Worm (Caenorhabditis elegans) whole organism, late embryonic: Measurements from ENCODE around the gene nspb-1.

Source experiments
- C08G9.2 ChIP-seq: sonication (generic microtip); optimal IDR thresholded peaks from 2 replicates; lab custom pipeline; 2016; ENCODE audit warnings: mild to moderate bottlenecking, missing genetic modification characterization, moderate library complexity, missing compliant biosample characterization
- T23F11.4 ChIP-seq: fragments of 200-800 bp; sonication (Bioruptor generic); optimal IDR thresholded peaks from 2 replicates; lab custom pipeline; 2018; ENCODE audit warnings: mild to moderate bottlenecking, missing genetic modification characterization, missing compliant biosample characterization
- Y22D7AL.16 ChIP-seq: sonication (generic microtip); optimal IDR thresholded peaks from 2 replicates; lab custom pipeline; 2016; ENCODE audit warnings: missing genetic modification characterization, missing compliant biosample characterization
- ahr-1 ChIP-seq: sonication (generic microtip); optimal IDR thresholded peaks from 2 replicates; lab custom pipeline; 2016; ENCODE audit warnings: missing genetic modification characterization, missing compliant biosample characterization
- ceh-14 ChIP-seq: sonication (generic microtip); optimal IDR thresholded peaks from 2 replicates; lab custom pipeline; 2016; ENCODE audit warnings: missing genotype, missing genetic modification characterization, missing compliant biosample characterization
- ceh-18 ChIP-seq: sonication (generic microtip); optimal IDR thresholded peaks from 2 replicates; lab custom pipeline; 2016; ENCODE audit warnings: missing genetic modification characterization, missing compliant biosample characterization
- ceh-2 ChIP-seq: sonication (generic microtip); optimal IDR thresholded peaks from 2 replicates; lab custom pipeline; 2016; ENCODE audit warnings: missing genotype, missing genetic modification characterization, missing compliant biosample characterization
- ceh-22 ChIP-seq: sonication (generic microtip); optimal IDR thresholded peaks from 2 replicates; lab custom pipeline; 2017; ENCODE audit warnings: missing biosample characterization, missing genetic modification characterization
- ceh-30 ChIP-seq: fragments of 150-350 bp; optimal IDR thresholded peaks from 2 replicates; lab custom pipeline; 2014; ENCODE audit warnings: missing biosample characterization, missing genetic modification characterization
- ceh-31 ChIP-seq: sonication (generic microtip); optimal IDR thresholded peaks from 2 replicates; lab custom pipeline; 2016; ENCODE audit warnings: missing genetic modification characterization, missing compliant biosample characterization
- ceh-34 ChIP-seq: sonication (generic microtip); optimal IDR thresholded peaks from 2 replicates; lab custom pipeline; 2016; ENCODE audit warnings: mild to moderate bottlenecking, missing genetic modification characterization, missing compliant biosample characterization
- ceh-45 ChIP-seq: fragments of 200-800 bp; sonication (Bioruptor generic); IDR thresholded peaks from 2 replicates; pipeline ENCODE4 v1.3.6; 2022; ENCODE audit warnings: missing genetic modification reagents, missing genetic modification characterization, missing compliant biosample characterization
- ceh-48 ChIP-seq: sonication (generic microtip); optimal IDR thresholded peaks from 2 replicates; lab custom pipeline; 2016; ENCODE audit warnings: missing genetic modification characterization, inconsistent platforms, missing compliant biosample characterization
- ceh-9 ChIP-seq: sonication (generic microtip); optimal IDR thresholded peaks from 2 replicates; lab custom pipeline; 2016; ENCODE audit warnings: mild to moderate bottlenecking, missing genetic modification characterization, inconsistent platforms, missing compliant biosample characterization
- dmd-4 ChIP-seq: sonication (generic microtip); optimal IDR thresholded peaks from 2 replicates; lab custom pipeline; 2016; ENCODE audit warnings: borderline replicate concordance, missing genetic modification characterization, missing compliant biosample characterization
- elt-2 ChIP-seq: sonication (generic microtip); optimal IDR thresholded peaks from 2 replicates; lab custom pipeline; 2016; ENCODE audit warnings: missing genetic modification reagents, missing genetic modification characterization, missing compliant biosample characterization
- elt-4 ChIP-seq: sonication (generic microtip); optimal IDR thresholded peaks from 2 replicates; lab custom pipeline; 2016; ENCODE audit warnings: missing genetic modification characterization, missing compliant biosample characterization
- ets-4 ChIP-seq: sonication (generic microtip); optimal IDR thresholded peaks from 2 replicates; lab custom pipeline; 2016; ENCODE audit warnings: missing genetic modification characterization, missing compliant biosample characterization
- fkh-10 ChIP-seq: fragments of 150-350 bp; optimal IDR thresholded peaks from 2 replicates; lab custom pipeline; 2014; ENCODE audit warnings: missing biosample characterization, missing genetic modification reagents, missing genetic modification characterization
- fkh-6 ChIP-seq: sonication (generic microtip); optimal IDR thresholded peaks from 2 replicates; lab custom pipeline; 2016; ENCODE audit warnings: missing genetic modification characterization, missing compliant biosample characterization
- hlh-13 ChIP-seq: fragments of 200-800 bp; sonication (Bioruptor generic); optimal IDR thresholded peaks from 2 replicates; lab custom pipeline; 2018; ENCODE audit warnings: mild to moderate bottlenecking, missing genetic modification characterization, missing compliant biosample characterization
- hlh-15 ChIP-seq: sonication (generic microtip); optimal IDR thresholded peaks from 2 replicates; lab custom pipeline; 2016; ENCODE audit warnings: missing genetic modification characterization, missing compliant biosample characterization
- hlh-30 ChIP-seq: sonication (generic microtip); optimal IDR thresholded peaks from 2 replicates; lab custom pipeline; 2017; ENCODE audit warnings: antibody characterized with exemption, missing genetic modification characterization, missing compliant biosample characterization; ENCODE audit not compliant: insufficient read depth
- hlh-8 ChIP-seq: sonication (generic microtip); optimal IDR thresholded peaks from 2 replicates; lab custom pipeline; 2016; ENCODE audit warnings: missing genotype, missing genetic modification characterization, missing compliant biosample characterization
- lim-6 ChIP-seq: sonication (generic microtip); optimal IDR thresholded peaks from 2 replicates; lab custom pipeline; 2016; ENCODE audit warnings: missing genetic modification characterization, missing compliant biosample characterization
- lin-11 ChIP-seq: fragments of 200-800 bp; sonication (Bioruptor generic); optimal IDR thresholded peaks from 2 replicates; lab custom pipeline; 2018; ENCODE audit warnings: mild to moderate bottlenecking, missing genetic modification characterization, missing compliant biosample characterization
- mec-3 ChIP-seq: sonication (generic microtip); optimal IDR thresholded peaks from 2 replicates; lab custom pipeline; 2016; ENCODE audit warnings: borderline replicate concordance, missing genetic modification characterization, missing compliant biosample characterization
- nfya-1 ChIP-seq: sonication (generic microtip); optimal IDR thresholded peaks from 2 replicates; lab custom pipeline; 2017; ENCODE audit warnings: missing genetic modification characterization, mild to moderate bottlenecking, missing compliant biosample characterization, antibody characterized with exemption, moderate library complexity
- npax-4 ChIP-seq: sonication (generic microtip); optimal IDR thresholded peaks from 2 replicates; lab custom pipeline; 2016; ENCODE audit warnings: missing genetic modification characterization, missing compliant biosample characterization
- odd-2 ChIP-seq: sonication (generic microtip); optimal IDR thresholded peaks from 2 replicates; lab custom pipeline; 2017; ENCODE audit warnings: antibody characterized with exemption, mild to moderate bottlenecking, missing genetic modification characterization, missing compliant biosample characterization
- pag-3 ChIP-seq: sonication (generic microtip); optimal IDR thresholded peaks from 2 replicates; lab custom pipeline; 2016; ENCODE audit warnings: missing compliant biosample characterization, missing genetic modification characterization, borderline replicate concordance
- pat-9 ChIP-seq: fragments of 200-800 bp; sonication (Bioruptor generic); optimal IDR thresholded peaks from 2 replicates; lab custom pipeline; 2018; ENCODE audit warnings: mild to moderate bottlenecking, missing genetic modification characterization, moderate library complexity, missing compliant biosample characterization
- pax-1 ChIP-seq: fragments of 150-350 bp; optimal IDR thresholded peaks from 2 replicates; lab custom pipeline; 2014; ENCODE audit warnings: missing biosample characterization, missing genetic modification characterization
- pha-2 ChIP-seq: sonication (generic microtip); optimal IDR thresholded peaks from 2 replicates; lab custom pipeline; 2017; ENCODE audit warnings: mild to moderate bottlenecking, missing genetic modification characterization, missing compliant biosample characterization
- pqm-1 ChIP-seq: sonication (generic microtip); optimal IDR thresholded peaks from 2 replicates; lab custom pipeline; 2016; ENCODE audit warnings: missing genetic modification characterization, missing compliant biosample characterization
- ref-2 ChIP-seq: sonication (generic microtip); optimal IDR thresholded peaks from 2 replicates; lab custom pipeline; 2016; ENCODE audit warnings: missing genetic modification characterization, missing compliant biosample characterization
- rnt-1 ChIP-seq: sonication (generic microtip); optimal IDR thresholded peaks from 2 replicates; lab custom pipeline; 2016; ENCODE audit warnings: missing genetic modification characterization, missing compliant biosample characterization
- sdc-2 ChIP-seq: sonication (generic microtip); optimal IDR thresholded peaks from 2 replicates; lab custom pipeline; 2016; ENCODE audit warnings: missing genotype, missing genetic modification characterization, missing compliant biosample characterization
- sox-2 ChIP-seq: fragments of 200-800 bp; sonication (Bioruptor generic); IDR thresholded peaks from 2 replicates; pipeline ENCODE4 v1.3.6; 2022; ENCODE audit warnings: missing genetic modification reagents, missing genetic modification characterization, missing compliant biosample characterization
- sox-4 ChIP-seq: sonication (generic microtip); optimal IDR thresholded peaks from 2 replicates; lab custom pipeline; 2017; ENCODE audit warnings: mild to moderate bottlenecking, missing genetic modification characterization, inconsistent platforms, missing compliant biosample characterization
- syd-9 ChIP-seq: sonication (generic microtip); optimal IDR thresholded peaks from 2 replicates; lab custom pipeline; 2016; ENCODE audit warnings: mild to moderate bottlenecking, missing genetic modification characterization, moderate library complexity, missing compliant biosample characterization
- tbx-2 ChIP-seq: sonication (generic microtip); optimal IDR thresholded peaks from 2 replicates; lab custom pipeline; 2016; ENCODE audit warnings: missing genetic modification characterization, missing compliant biosample characterization
- tbx-7 ChIP-seq: sonication (generic microtip); optimal IDR thresholded peaks from 2 replicates; lab custom pipeline; 2016; ENCODE audit warnings: missing genotype, missing genetic modification characterization, missing compliant biosample characterization
- ttx-3 ChIP-seq: sonication (generic microtip); optimal IDR thresholded peaks from 2 replicates; lab custom pipeline; 2016; ENCODE audit warnings: missing genetic modification reagents, missing genetic modification characterization, missing compliant biosample characterization
- unc-3 ChIP-seq, 2 experiments: fragments of 200-800 bp in 1 of 2; sonication (Bioruptor generic) in 1 of 2; sonication (generic microtip) in 1 of 2; conservative IDR thresholded peaks in 1 of 2; optimal IDR thresholded peaks in 1 of 2; 2 replicates each; pipeline versions ENCODE4 v1.3.6 to Lab custom; 2016 to 2022; ENCODE audit warnings: missing compliant biosample characterization in 2 of 2, missing genetic modification characterization in 2 of 2, missing genetic modification reagents in 1 of 2
- unc-42 ChIP-seq: sonication (generic microtip); optimal IDR thresholded peaks from 2 replicates; lab custom pipeline; 2016; ENCODE audit warnings: missing genotype, missing genetic modification characterization, missing compliant biosample characterization
- unc-55 ChIP-seq: sonication (generic microtip); optimal IDR thresholded peaks from 2 replicates; lab custom pipeline; 2017; ENCODE audit warnings: missing biosample characterization, missing genetic modification reagents, missing genetic modification characterization
- ztf-16 ChIP-seq: sonication (generic microtip); optimal IDR thresholded peaks from 2 replicates; lab custom pipeline; 2017; ENCODE audit warnings: missing genetic modification characterization, missing compliant biosample characterization

Gene nspb-1

ce11 chrIV:6581658-6582057 is 9.3 kb downstream of the nspb-1 start:
- TF ChIP-seq pag-3 (tag; lab: Kevin White, UChicago) (no peak), elt-2 (tag; lab: Kevin White, UChicago) (no peak), hlh-30 (tag; lab: Kevin White, UChicago) (no peak), sox-2 (GFP tag; lab: Robert Waterston, UW) (no peak), hlh-8 (tag; lab: Kevin White, UChicago) (no peak), tbx-7 (tag; lab: Kevin White, UChicago) (no peak), ahr-1 (tag; lab: Kevin White, UChicago) (no peak), C08G9.2 (no peak), ttx-3 (tag; lab: Kevin White, UChicago) (no peak), odd-2 (tag; lab: Kevin White, UChicago) (no peak), hlh-15 (tag; lab: Kevin White, UChicago) (no peak), ceh-45 (GFP tag; lab: Robert Waterston, UW) (no peak), pat-9 (no peak)

- no peak for TF ChIP-seq T23F11.4
- TF ChIP-seq C08G9.2 = no peak
- no peak for TF ChIP-seq ceh-18
- no peak for TF ChIP-seq sdc-2 (tag; lab: Kevin White, UChicago)
- no peak for TF ChIP-seq ref-2 (tag; lab: Kevin White, UChicago)
- TF ChIP-seq mec-3 = no peak
- no peak for TF ChIP-seq hlh-13
- TF ChIP-seq pqm-1 (tag; lab: Kevin White, UChicago) = no peak
- TF ChIP-seq npax-4 (tag; lab: Kevin White, UChicago) = no peak
- TF ChIP-seq ceh-14 (tag; lab: Kevin White, UChicago) = no peak
- TF ChIP-seq ceh-2 (tag; lab: Kevin White, UChicago) = no peak
- TF ChIP-seq, all 69 proteins: peak for 0
These were observed 13.0 kb downstream of the nspb-1 start, which contains the start of gene C43G2.3 for ce11 chrIV:6577914-6578313. Gene C43G2.3 (plus strand): TSS chrIV:6578214.

DNA sequence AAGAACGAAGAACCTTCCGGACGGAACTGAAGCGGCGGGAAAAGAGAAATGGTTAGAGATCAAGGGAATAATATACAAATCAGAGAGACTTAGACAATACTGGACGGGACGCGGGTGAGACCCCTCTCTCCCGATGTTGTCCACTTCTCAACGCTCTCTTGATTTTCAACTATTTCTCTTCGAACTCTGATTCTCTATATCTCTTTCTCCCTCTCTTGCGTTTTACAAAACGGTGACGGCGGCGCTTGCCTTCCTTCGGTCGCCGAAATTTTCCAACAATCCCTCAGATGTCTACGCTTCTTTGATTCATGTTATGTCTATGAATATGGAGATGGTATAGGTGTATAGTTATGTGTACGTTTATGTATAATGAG is 14.2 kb downstream of the nspb-1 start:
- TF ChIP-seq ceh-30 (tag; lab: Kevin White, UChicago) (peak; percentile 23), Y22D7AL.16 (tag; lab: Kevin White, UChicago) (no peak), hlh-30 (tag; lab: Kevin White, UChicago) (no peak), ttx-3 (tag; lab: Kevin White, UChicago) (no peak), C08G9.2 (no peak), ztf-16 (no peak), tbx-2 (tag; lab: Kevin White, UChicago) (peak; percentile 54), dmd-4 (tag; lab: Kevin White, UChicago) (no peak), ceh-34 (tag; lab: Kevin White, UChicago) (peak; percentile 55), sox-4 (tag; lab: Kevin White, UChicago) (no peak), elt-4 (tag; lab: Kevin White, UChicago) (no peak), npax-4 (tag; lab: Kevin White, UChicago) (no peak), elt-2 (tag; lab: Kevin White, UChicago) (no peak), syd-9 (tag; lab: Kevin White, UChicago) (no peak), ceh-14 (tag; lab: Kevin White, UChicago) (no peak), ceh-9 (tag; lab: Kevin White, UChicago) (no peak), ceh-48 (tag; lab: Kevin White, UChicago) (no peak), hlh-13 (no peak), T23F11.4 (no peak), fkh-6 (no peak), ets-4 (tag; lab: Kevin White, UChicago) (peak; percentile 50), fkh-10 (GFP tag; lab: Kevin White, UChicago) (no peak), ceh-22 (peak; percentile 29), unc-42 (tag; lab: Kevin White, UChicago) (no peak), pha-2 (tag; lab: Kevin White, UChicago) (no peak), lim-6 (tag; lab: Kevin White, UChicago) (no peak), rnt-1 (tag; lab: Kevin White, UChicago) (peak; percentile 86), tbx-7 (tag; lab: Kevin White, UChicago) (no peak), lin-11 (tag; lab: Kevin White, UChicago) (no peak), unc-55 (GFP tag; lab: Kevin White, UChicago) (peak; percentile 15), pax-1 (tag; lab: Kevin White, UChicago) (peak; percentile 50), ceh-31 (tag; lab: Kevin White, UChicago) (peak; percentile 70), unc-3 (GFP tag; conservative IDR thresholded peaks at IDR 0.05; lab: Robert Waterston, UW) (no peak), unc-3 (tag; optimal IDR thresholded peaks at IDR 0.05; lab: Kevin White, UChicago) (no peak), nfya-1 (tag; lab: Kevin White, UChicago) (peak; percentile 57), hlh-15 (tag; lab: Kevin White, UChicago) (no peak)
